Worm (Caenorhabditis elegans) whole organism, midembryonic: Measurements from ENCODE around the gene nhr-98.

Experiments used
- flt-1 ChIP-seq: fragments of 200-800 bp; sonication (Bioruptor generic); IDR thresholded peaks from 2 replicates; pipeline ENCODE4 v1.3.6; 2022; ENCODE audit warnings: missing genetic modification characterization, missing compliant biosample characterization
- ztf-23 ChIP-seq: fragments of 200-800 bp; sonication (Bioruptor generic); IDR thresholded peaks from 2 replicates; pipeline ENCODE4 v1.3.6; 2022; ENCODE audit warnings: missing genetic modification reagents, missing genetic modification characterization, missing compliant biosample characterization
- ztf-29 ChIP-seq: fragments of 200-800 bp; sonication (Bioruptor generic); IDR thresholded peaks from 2 replicates; pipeline ENCODE4 v1.3.6; 2022; ENCODE audit warnings: missing genetic modification reagents, missing genetic modification characterization, missing compliant biosample characterization

- no peak for TF ChIP-seq flt-1 (GFP tag; lab: Robert Waterston, UW)
- TF ChIP-seq ztf-23 (GFP tag; lab: Robert Waterston, UW), result no peak
- no peak for TF ChIP-seq ztf-29
These were observed 15.6 kb upstream of the nhr-98 start, which contains the start of gene B0554.1 for ce11 chrV:438094-438493.
